In genomic region chrX:15376580-15376979, ce11 we compare ENCODE assay signal across 1 worm cellular context.
TF ChIP-seq lines count a peak whose summit lies in the region.

No protein-coding gene starts in this region.

TF ChIP-seq in whole organism, L4 larva, 104 proteins besides CTCF, POLR2A, EP300 and RAD21 (continued from another document):
- no peak for TF ChIP-seq ceh-44 (GFP tag; IDR thresholded peaks at IDR 0.05; lab: Robert Waterston, UW)
- TF ChIP-seq ztf-7 (tag; optimal IDR thresholded peaks at IDR 0.05; lab: Kevin White, UChicago), result no peak
- peak in 1 of 2 experiments; percentile 3 for TF ChIP-seq lsy-2 (tag; optimal IDR thresholded peaks at IDR 0.05; lab: Kevin White, UChicago)
- no peak for TF ChIP-seq unc-130 (GFP tag; optimal IDR thresholded peaks at IDR 0.05; lab: Kevin White, UChicago)
- no peak for TF ChIP-seq dpl-1 (GFP tag; optimal IDR thresholded peaks at IDR 0.05; lab: Kevin White, UChicago)
- TF ChIP-seq ceh-28 (tag; optimal IDR thresholded peaks at IDR 0.05; lab: Kevin White, UChicago), result no peak
- no peak for TF ChIP-seq lin-29 (GFP tag; IDR thresholded peaks at IDR 0.05; lab: Robert Waterston, UW)
- TF ChIP-seq dmd-6 (GFP tag; IDR thresholded peaks at IDR 0.05; lab: Robert Waterston, UW), result peak; percentile 46
- no peak for TF ChIP-seq php-3 (GFP tag; IDR thresholded peaks at IDR 0.05; lab: Robert Waterston, UW)
- TF ChIP-seq nhr-237 (tag; optimal IDR thresholded peaks at IDR 0.05; lab: Kevin White, UChicago), result no peak
- TF ChIP-seq zfp-2 (tag; optimal IDR thresholded peaks at IDR 0.05; lab: Kevin White, UChicago), result no peak
- no peak for TF ChIP-seq cey-2 (tag; optimal IDR thresholded peaks at IDR 0.05; lab: Kevin White, UChicago; ENCODE audit: borderline replicate concordance, insufficient read depth)
- no peak for TF ChIP-seq F49E8.2 (tag; optimal IDR thresholded peaks at IDR 0.05; lab: Kevin White, UChicago; ENCODE audit: borderline replicate concordance)
- no peak for TF ChIP-seq jun-1 (tag; optimal IDR thresholded peaks at IDR 0.05; lab: Kevin White, UChicago)
- no peak for TF ChIP-seq hmg-1.1 (GFP tag; IDR thresholded peaks at IDR 0.05; lab: Robert Waterston, UW)
- TF ChIP-seq mep-1 (tag; optimal IDR thresholded peaks at IDR 0.05; lab: Kevin White, UChicago), result peak; percentile 30
- TF ChIP-seq F10B5.3 (tag; optimal IDR thresholded peaks at IDR 0.05; lab: Kevin White, UChicago), result no peak
- no peak for TF ChIP-seq madf-5 (GFP tag; IDR thresholded peaks at IDR 0.05; lab: Robert Waterston, UW)
- TF ChIP-seq Y5F2A.4 (GFP tag; optimal IDR thresholded peaks at IDR 0.05; lab: Kevin White, UChicago), result no peak
- no peak for TF ChIP-seq nhr-76 (tag; optimal IDR thresholded peaks at IDR 0.05; lab: Kevin White, UChicago)
- TF ChIP-seq snpc-1.2 (GFP tag; IDR thresholded peaks at IDR 0.05; lab: Robert Waterston, UW), result no peak
- no peak for TF ChIP-seq saeg-2 (GFP tag; IDR thresholded peaks at IDR 0.05; lab: Robert Waterston, UW)
- TF ChIP-seq fos-1 (tag; optimal IDR thresholded peaks at IDR 0.05; lab: Kevin White, UChicago), result no peak
- TF ChIP-seq aly-2 (tag; optimal IDR thresholded peaks at IDR 0.05; lab: Kevin White, UChicago), result no peak
- no peak for TF ChIP-seq lir-3 (tag; optimal IDR thresholded peaks at IDR 0.05; lab: Kevin White, UChicago)
- no peak for TF ChIP-seq daf-16 (GFP tag; optimal IDR thresholded peaks at IDR 0.05; lab: Kevin White, UChicago)
- TF ChIP-seq daf-16 (tag; optimal IDR thresholded peaks at IDR 0.05; lab: Kevin White, UChicago), result peak; percentile 85
- TF ChIP-seq unc-39 (tag; optimal IDR thresholded peaks at IDR 0.05; lab: Kevin White, UChicago), result no peak
- TF ChIP-seq dve-1 (tag; optimal IDR thresholded peaks at IDR 0.05; lab: Kevin White, UChicago; ENCODE audit: insufficient read depth), result peak; percentile 40
- no peak for TF ChIP-seq ceh-32 (tag; optimal IDR thresholded peaks at IDR 0.05; lab: Kevin White, UChicago; ENCODE audit: poor library complexity)
- peak; percentile 55 for TF ChIP-seq mes-2 (tag; optimal IDR thresholded peaks at IDR 0.05; lab: Kevin White, UChicago; ENCODE audit: poor library complexity, severe bottlenecking)
- TF ChIP-seq ZK337.2 (GFP tag; IDR thresholded peaks at IDR 0.05; lab: Robert Waterston, UW), result no peak
- TF ChIP-seq Y48G9A.11 (GFP tag; IDR thresholded peaks at IDR 0.05; lab: Robert Waterston, UW), result no peak
- no peak for TF ChIP-seq nhr-41 (GFP tag; IDR thresholded peaks at IDR 0.05; lab: Robert Waterston, UW)
- no peak for TF ChIP-seq lin-13 (GFP tag; optimal IDR thresholded peaks at IDR 0.05; lab: Kevin White, UChicago)
- TF ChIP-seq F44E2.7 (GFP tag; IDR thresholded peaks at IDR 0.05; lab: Robert Waterston, UW), result no peak
- no peak for TF ChIP-seq daf-19 (GFP tag; conservative IDR thresholded peaks at IDR 0.05; lab: Robert Waterston, UW)
- peak; percentile 59 for TF ChIP-seq hlh-11 (tag; optimal IDR thresholded peaks at IDR 0.05; lab: Kevin White, UChicago)
- no peak for TF ChIP-seq R02D3.7 (tag; optimal IDR thresholded peaks at IDR 0.05; lab: Kevin White, UChicago)
- no peak for TF ChIP-seq egl-43 (GFP tag; IDR thresholded peaks at IDR 0.05; lab: Robert Waterston, UW)
- TF ChIP-seq dmd-8 (GFP tag; IDR thresholded peaks at IDR 0.05; lab: Robert Waterston, UW), result no peak
- TF ChIP-seq hlh-30 (tag; optimal IDR thresholded peaks at IDR 0.05; lab: Kevin White, UChicago; ENCODE audit: insufficient read depth), result peak; percentile 52
- TF ChIP-seq set-16 (GFP tag; IDR thresholded peaks at IDR 0.05; lab: Robert Waterston, UW), result no peak
- TF ChIP-seq ZK546.5 (tag; optimal IDR thresholded peaks at IDR 0.05; lab: Kevin White, UChicago), result no peak
- no peak for TF ChIP-seq zfp-3 (GFP tag; conservative IDR thresholded peaks at IDR 0.05; lab: Robert Waterston, UW)
- TF ChIP-seq nhr-48 (tag; optimal IDR thresholded peaks at IDR 0.05; lab: Kevin White, UChicago), result no peak
- no peak for TF ChIP-seq tra-1 (GFP tag; IDR thresholded peaks at IDR 0.05; lab: Robert Waterston, UW)
- TF ChIP-seq spr-1 (tag; optimal IDR thresholded peaks at IDR 0.05; lab: Kevin White, UChicago), result no peak
- TF ChIP-seq mdt-29 (GFP tag; IDR thresholded peaks at IDR 0.05; lab: Robert Waterston, UW), result no peak
